Fruit fly (Drosophila melanogaster) Kc167 (cell line): ENCODE data around the gene rasp.
A peak's percentile ranks its signal among the peaks of the same experiment; 100 is the strongest.

Source experiments
- Myc ChIP-seq: fragments of >200 bp; optimal IDR thresholded peaks from 2 replicates; lab custom pipeline; 2017; ENCODE audit warnings: missing external identifiers
- Sin3A ChIP-seq: fragments of >200 bp; optimal IDR thresholded peaks from 2 replicates; lab custom pipeline; 2018; ENCODE audit warnings: missing external identifiers
- h ChIP-seq: fragments of >200 bp; optimal IDR thresholded peaks from 3 replicates; lab custom pipeline; 2018; ENCODE audit warnings: missing external identifiers
- insv ChIP-seq: fragments of >200 bp; optimal IDR thresholded peaks from 3 replicates; lab custom pipeline; 2018; ENCODE audit warnings: missing external identifiers
- psq ChIP-seq: fragments of >200 bp; optimal IDR thresholded peaks from 2 replicates; lab custom pipeline; 2017; ENCODE audit warnings: missing external identifiers
- ttk ChIP-seq: sonication (Bioruptor generic); optimal IDR thresholded peaks from 2 replicates; lab custom pipeline; 2017; ENCODE audit warnings: missing external identifiers

The rasp gene

DNA sequence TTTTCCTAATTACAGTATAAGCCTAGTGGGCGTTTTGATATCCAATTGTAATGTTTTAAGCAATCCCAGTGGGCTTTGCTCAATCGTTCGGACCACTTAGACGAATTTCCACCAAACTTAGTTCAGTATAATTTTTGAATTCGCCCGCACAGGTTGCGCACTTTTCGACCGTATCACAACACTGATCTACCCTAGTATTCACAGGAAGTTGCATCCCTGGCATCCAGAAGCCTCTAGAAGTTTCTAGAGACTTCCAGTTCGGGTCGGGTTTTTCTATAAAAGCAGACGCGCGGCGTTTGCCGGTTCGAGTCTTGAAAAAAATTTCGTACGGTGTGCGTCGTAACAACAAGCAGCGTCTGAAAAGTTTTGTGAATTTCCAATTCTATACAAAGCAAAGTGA, 30.9 kb downstream of the rasp start, which contains the start of gene Hsp83:
Gene Hsp83 (plus strand): TSS at position 58 of the 400 bp plus-strand sequence.
- TF ChIP-seq psq (lab: Kevin White, UChicago) = no peak
- no peak for TF ChIP-seq Myc (lab: Kevin White, UChicago)
- no peak for TF ChIP-seq Sin3A (lab: Kevin White, UChicago)
- TF ChIP-seq insv (lab: Kevin White, UChicago) = peak; percentile 70

dm6 chr3L:3194059-3194458, 32.1 kb downstream of the rasp start:
- no peak for TF ChIP-seq h (lab: Kevin White, UChicago)

DNA sequence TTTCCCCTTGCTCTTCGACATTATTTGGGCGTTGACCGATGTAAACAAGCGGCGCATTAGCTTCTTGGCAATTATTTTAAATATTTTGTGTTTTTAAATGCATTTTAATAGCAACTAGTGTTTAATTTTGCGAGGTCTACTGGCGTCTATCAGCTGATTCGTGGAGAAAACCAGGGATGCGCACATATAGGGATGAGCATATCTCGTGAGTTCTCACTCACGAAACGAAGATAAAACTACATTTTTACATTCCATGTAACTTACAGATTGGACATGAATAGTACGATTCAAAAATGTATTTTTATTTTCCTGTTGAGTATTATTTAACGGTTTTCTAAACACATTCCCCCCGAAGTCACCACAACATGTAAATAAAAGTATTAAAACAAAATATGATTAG, 35.5 kb downstream of the rasp start, which contains the start of gene CG14966:
Gene CG14966 (minus strand): TSS at position 168 of the 400 bp plus-strand sequence.
- TF ChIP-seq Sin3A (lab: Kevin White, UChicago) (no peak), insv (lab: Kevin White, UChicago) (no peak), Myc (lab: Kevin White, UChicago) (no peak), ttk (lab: Kevin White, UChicago) (no peak), psq (lab: Kevin White, UChicago) (no peak), h (lab: Kevin White, UChicago) (no peak)

DNA sequence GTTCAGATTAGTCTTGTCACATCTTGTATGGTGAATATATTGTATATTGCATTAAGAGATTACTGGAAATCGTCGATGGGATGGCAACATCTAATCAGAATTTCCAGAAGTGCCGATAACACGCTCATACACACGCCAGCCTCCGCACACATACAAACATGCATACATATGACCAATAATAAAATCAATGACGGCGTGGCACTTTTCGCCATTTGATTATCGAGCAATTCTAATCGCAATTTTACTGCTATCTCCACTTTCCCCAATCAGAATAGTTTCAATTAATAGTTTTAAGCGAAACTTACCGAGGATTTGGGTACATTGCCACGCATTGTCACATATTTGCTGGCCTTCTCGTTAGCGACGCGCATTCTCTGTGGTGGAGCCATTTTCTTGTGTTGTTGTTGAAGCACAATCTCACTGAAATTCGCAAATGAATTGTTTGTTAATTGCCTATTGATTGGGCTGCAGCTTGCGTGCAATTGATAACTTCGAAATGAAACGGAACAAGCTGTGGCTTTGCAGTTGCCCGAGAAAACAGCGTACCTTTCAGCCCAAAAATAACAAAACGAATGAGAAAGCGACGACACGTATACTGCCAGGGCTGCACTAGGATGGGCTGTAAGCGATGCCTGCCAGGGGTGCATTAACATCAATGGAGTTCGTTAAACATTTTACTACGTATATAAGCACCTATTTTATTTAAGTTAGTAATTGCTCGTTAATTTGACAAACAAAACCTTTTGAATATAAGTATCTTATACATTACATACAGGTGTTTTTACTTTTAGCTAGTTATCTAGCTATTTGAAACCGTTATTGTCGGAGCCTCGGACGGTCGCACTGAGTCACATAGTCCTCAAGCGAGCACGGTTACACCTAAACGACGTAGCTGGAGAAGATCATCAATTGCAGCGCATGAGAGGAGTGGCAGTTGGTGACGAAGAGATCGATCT, 36.7 kb downstream of the rasp start, which contains the start of the genes CG32276 and gry:
Gene CG32276 (minus strand): TSS at position 601 of the 956 bp plus-strand sequence.
Gene gry (plus strand): TSS at position 644 of the 956 bp plus-strand sequence.
- TF ChIP-seq insv (lab: Kevin White, UChicago) (no peak), ttk (lab: Kevin White, UChicago) (no peak), Sin3A (lab: Kevin White, UChicago) (no peak), Myc (lab: Kevin White, UChicago) (no peak), h (lab: Kevin White, UChicago) (no peak)

DNA sequence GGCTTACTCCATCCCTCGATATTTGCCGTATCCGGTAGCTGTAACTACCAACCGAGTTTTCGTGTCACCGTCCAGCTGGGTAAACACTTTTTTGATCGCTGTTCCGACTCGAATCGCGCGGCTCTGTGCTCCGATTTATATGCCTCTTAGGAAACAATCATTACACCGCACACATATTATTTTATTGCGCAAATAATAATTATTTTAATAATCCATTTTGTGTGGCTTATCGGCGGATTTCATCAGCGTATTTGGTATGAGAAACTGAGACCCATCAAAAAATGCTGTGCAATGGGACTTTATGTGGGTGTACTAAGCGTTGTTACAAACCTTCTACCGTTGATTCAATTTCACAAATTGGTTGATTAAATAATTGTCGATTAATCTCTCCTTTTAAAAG, 41.1 kb downstream of the rasp start, which contains the start of gene CG32271:
Gene CG32271 (minus strand): TSS at position 101 of the 400 bp plus-strand sequence.
- TF ChIP-seq h (lab: Kevin White, UChicago) (no peak), ttk (lab: Kevin White, UChicago) (no peak), Myc (lab: Kevin White, UChicago) (no peak), insv (lab: Kevin White, UChicago) (no peak), Sin3A (lab: Kevin White, UChicago) (no peak), psq (lab: Kevin White, UChicago) (no peak)

- no peak for TF ChIP-seq Myc (lab: Kevin White, UChicago)
- TF ChIP-seq psq (lab: Kevin White, UChicago) = no peak
- TF ChIP-seq h (lab: Kevin White, UChicago) = no peak
- no peak for TF ChIP-seq Sin3A (lab: Kevin White, UChicago)
- no peak for TF ChIP-seq insv (lab: Kevin White, UChicago)
- no peak for TF ChIP-seq ttk (lab: Kevin White, UChicago)
These were observed 42.4 kb downstream of the rasp start, which contains the start of gene CG33159 for dm6 chr3L:3204348-3204747. Gene CG33159, minus strand, starts transcription at chr3L:3204448.

DNA sequence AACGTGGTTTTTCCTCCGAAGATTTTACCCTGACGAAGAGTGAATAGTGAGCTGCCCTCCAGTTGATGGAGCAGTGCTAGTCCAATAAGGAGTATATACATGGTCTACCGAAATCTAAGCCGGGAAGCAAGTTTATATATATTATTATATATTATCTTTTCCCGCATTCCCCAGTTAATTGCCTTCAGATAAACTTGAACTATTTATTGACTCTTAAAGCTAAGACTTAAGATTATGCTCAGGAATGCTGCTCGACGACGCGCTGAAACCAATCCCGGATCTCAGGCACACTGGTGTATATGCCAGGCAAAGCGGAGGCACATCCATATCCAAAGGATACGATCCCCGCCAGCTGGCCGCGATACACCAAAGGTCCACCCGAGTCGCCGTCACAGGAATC, 43.4 kb downstream of the rasp start, which contains the start of gene CG32277:
Gene CG32277 (minus strand): TSS at position 101 of the 400 bp plus-strand sequence.
- TF ChIP-seq h (lab: Kevin White, UChicago) = no peak
- TF ChIP-seq ttk (lab: Kevin White, UChicago) = no peak
- TF ChIP-seq Sin3A (lab: Kevin White, UChicago) = no peak
- no peak for TF ChIP-seq psq (lab: Kevin White, UChicago)
- no peak for TF ChIP-seq Myc (lab: Kevin White, UChicago)
- TF ChIP-seq insv (lab: Kevin White, UChicago) = no peak

- TF ChIP-seq ttk (lab: Kevin White, UChicago) (no peak), insv (lab: Kevin White, UChicago) (no peak), Sin3A (lab: Kevin White, UChicago) (no peak), Myc (lab: Kevin White, UChicago) (no peak), h (lab: Kevin White, UChicago) (no peak), psq (lab: Kevin White, UChicago) (no peak)
These were observed 44.3 kb downstream of the rasp start, which contains the start of gene CG33160 for dm6 chr3L:3206263-3206662. Gene CG33160, minus strand, starts transcription at chr3L:3206363.

- TF ChIP-seq h (lab: Kevin White, UChicago) = no peak
- no peak for TF ChIP-seq psq (lab: Kevin White, UChicago)
- no peak for TF ChIP-seq Sin3A (lab: Kevin White, UChicago)
- TF ChIP-seq Myc (lab: Kevin White, UChicago) = no peak
- no peak for TF ChIP-seq insv (lab: Kevin White, UChicago)
- TF ChIP-seq ttk (lab: Kevin White, UChicago) = no peak
These were observed 46.9 kb downstream of the rasp start, which contains the start of the genes CG32269 and CG32270 for dm6 chr3L:3208895-3209294. Gene CG32269, minus strand, starts transcription at chr3L:3208985. Gene CG32270, minus strand, starts transcription at chr3L:3208985.
